Fruit fly (Drosophila melanogaster) whole organism: Measurements from ENCODE around the gene CkIalpha.

Experiments
- CG8478 ChIP-seq: fragments of >200 bp; optimal IDR thresholded peaks from 2 replicates; lab custom pipeline; 2018; ENCODE audit warnings: inconsistent platforms
- pan ChIP-seq: fragments of >200 bp; optimal IDR thresholded peaks from 2 replicates; lab custom pipeline; 2017
- psq ChIP-seq: fragments of >200 bp; optimal IDR thresholded peaks from 2 replicates; lab custom pipeline; 2017
- usp ChIP-seq: fragments of >200 bp; optimal IDR thresholded peaks from 2 replicates; lab custom pipeline; 2017; ENCODE audit warnings: missing biosample characterization, missing genetic modification characterization, mixed read lengths

dm6 chrX:12633204-12633603 is 20.2 kb upstream of the CkIalpha start:
- TF ChIP-seq usp (GFP tag; lab: Kevin White, UChicago) (no peak), CG8478 (lab: Kevin White, UChicago) (no peak), pan (no peak), psq (no peak)
